Worm (Caenorhabditis elegans) whole organism, mixed stage, embryonic: ENCODE data around the gene ubc-20.

Source experiments
- M03D4.4 ChIP-seq: sonication (generic microtip); optimal IDR thresholded peaks from 2 replicates; lab custom pipeline; 2017; ENCODE audit warnings: mild to moderate bottlenecking, missing genetic modification characterization, missing compliant biosample characterization
- blmp-1 ChIP-seq: fragments of 150-350 bp; optimal IDR thresholded peaks from 2 replicates; lab custom pipeline; 2014; ENCODE audit warnings: missing biosample characterization, missing genetic modification characterization
- elt-1 ChIP-seq: sonication (generic microtip); optimal IDR thresholded peaks from 2 replicates; lab custom pipeline; 2017; ENCODE audit warnings: missing genetic modification characterization, mild to moderate bottlenecking, missing compliant biosample characterization, antibody characterized with exemption, moderate library complexity, borderline replicate concordance; ENCODE audit not compliant: insufficient read depth
- elt-3 ChIP-seq: fragments of 150-350 bp; optimal IDR thresholded peaks from 2 replicates; lab custom pipeline; 2014; ENCODE audit warnings: missing biosample characterization, missing genetic modification characterization
- flh-1 ChIP-seq: fragments of 200-800 bp; sonication (Bioruptor generic); optimal IDR thresholded peaks from 2 replicates; lab custom pipeline; 2018; ENCODE audit warnings: mild to moderate bottlenecking, missing genetic modification characterization, moderate library complexity, missing compliant biosample characterization
- lin-13 ChIP-seq: fragments of 150-350 bp; optimal IDR thresholded peaks from 2 replicates; lab custom pipeline; 2014; ENCODE audit warnings: missing biosample characterization, missing genetic modification characterization
- nhr-237 ChIP-seq: fragments of 150-350 bp; optimal IDR thresholded peaks from 2 replicates; lab custom pipeline; 2014; ENCODE audit warnings: missing biosample characterization, missing genetic modification characterization
- nhr-28 ChIP-seq: fragments of 150-350 bp; optimal IDR thresholded peaks from 2 replicates; lab custom pipeline; 2014; ENCODE audit warnings: missing biosample characterization, missing genetic modification characterization
- pha-4 ChIP-seq: fragments of 150-350 bp; optimal IDR thresholded peaks from 2 replicates; lab custom pipeline; 2018; ENCODE audit warnings: missing biosample characterization, missing genetic modification reagents, missing genetic modification characterization
- tbx-8 ChIP-seq: fragments of 200-800 bp; sonication (Bioruptor generic); optimal IDR thresholded peaks from 2 replicates; lab custom pipeline; 2018; ENCODE audit warnings: mild to moderate bottlenecking, missing genetic modification characterization, moderate library complexity, missing compliant biosample characterization
- unc-39 ChIP-seq: fragments of 150-350 bp; optimal IDR thresholded peaks from 2 replicates; lab custom pipeline; 2014; ENCODE audit warnings: missing biosample characterization, missing genetic modification characterization
- unc-62 ChIP-seq: fragments of 150-350 bp; optimal IDR thresholded peaks from 2 replicates; lab custom pipeline; 2014; ENCODE audit warnings: missing biosample characterization, missing genetic modification reagents, missing genetic modification characterization
- ztf-11 ChIP-seq: fragments of 150-350 bp; optimal IDR thresholded peaks from 2 replicates; lab custom pipeline; 2014; ENCODE audit warnings: missing biosample characterization, missing genetic modification characterization

ce11 chrIII:207023-207422 lies 18.4 kb downstream of the ubc-20 start, which contains the start of gene W10C4.1:
- TF ChIP-seq ztf-11 (tag; lab: Kevin White, UChicago) (no peak), nhr-28 (tag; lab: Kevin White, UChicago) (no peak), elt-1 (tag; lab: Kevin White, UChicago) (no peak), unc-62 (GFP tag; lab: Kevin White, UChicago) (no peak), lin-13 (tag; lab: Kevin White, UChicago) (no peak), blmp-1 (no peak), elt-3 (tag; lab: Kevin White, UChicago) (no peak), unc-39 (tag; lab: Kevin White, UChicago) (no peak), flh-1 (GFP tag; lab: Kevin White, UChicago) (no peak), M03D4.4 (tag; lab: Kevin White, UChicago) (no peak), tbx-8 (no peak), nhr-237 (tag; lab: Kevin White, UChicago) (no peak), pha-4 (tag; lab: Kevin White, UChicago) (no peak)
